Fruit fly (Drosophila melanogaster) whole organism, prepupa: ENCODE data around the gene MME1.

Experiments
- Blimp-1 ChIP-seq: fragments of 200-800 bp; sonication (Bioruptor generic); optimal IDR thresholded peaks from 3 replicates; lab custom pipeline; 2017; ENCODE audit warnings: missing biosample characterization, missing genetic modification characterization, mild to moderate bottlenecking, moderate library complexity, missing genetic modification reagents
- CG10631 ChIP-seq: fragments of 200-800 bp; sonication (Bioruptor generic); optimal IDR thresholded peaks from 2 replicates; lab custom pipeline; 2016; ENCODE audit warnings: missing biosample characterization, missing genetic modification characterization
- CG11294 ChIP-seq: fragments of 200-800 bp; sonication (Bioruptor generic); IDR thresholded peaks from 2 replicates; pipeline ENCODE4 v1.3.6; 2022; ENCODE audit warnings: missing biosample characterization, missing genetic modification characterization
- CG11762 ChIP-seq: fragments of 200-800 bp; sonication (Bioruptor generic); optimal IDR thresholded peaks from 3 replicates; lab custom pipeline; 2016; ENCODE audit warnings: missing biosample characterization, missing genetic modification characterization; ENCODE audit not compliant: insufficient read depth
- CG11902 ChIP-seq: fragments of 200-800 bp; sonication (Bioruptor generic); optimal IDR thresholded peaks from 3 replicates; lab custom pipeline; 2016; ENCODE audit warnings: missing biosample characterization, missing genetic modification characterization
- CG15336 ChIP-seq: fragments of 200-800 bp; sonication (Bioruptor generic); IDR thresholded peaks from 2 replicates; pipeline ENCODE4 v1.3.6; 2022; ENCODE audit warnings: missing biosample characterization, missing genetic modification characterization
- CG16779 ChIP-seq: fragments of 200-800 bp; sonication (Bioruptor generic); optimal IDR thresholded peaks from 3 replicates; lab custom pipeline; 2017; ENCODE audit warnings: missing biosample characterization, mild to moderate bottlenecking, missing genetic modification characterization
- CG32006 ChIP-seq: fragments of 200-800 bp; sonication (Bioruptor generic); optimal IDR thresholded peaks from 3 replicates; lab custom pipeline; 2017; ENCODE audit warnings: missing biosample characterization, mild to moderate bottlenecking, missing genetic modification characterization
- CG34406 ChIP-seq: fragments of 200-800 bp; sonication (Bioruptor generic); optimal IDR thresholded peaks from 3 replicates; lab custom pipeline; 2016; ENCODE audit warnings: missing biosample characterization, missing genetic modification characterization
- CG6163 ChIP-seq: fragments of 200-800 bp; sonication (Bioruptor generic); IDR thresholded peaks from 3 replicates; pipeline ENCODE4 v1.3.6; 2022; ENCODE audit warnings: missing biosample characterization, missing genetic modification characterization
- CG6276 ChIP-seq: fragments of 200-800 bp; sonication (Bioruptor generic); optimal IDR thresholded peaks from 2 replicates; lab custom pipeline; 2017; ENCODE audit warnings: missing biosample characterization, mild to moderate bottlenecking, missing genetic modification characterization
- CG6792 ChIP-seq: fragments of 200-800 bp; sonication (Bioruptor generic); optimal IDR thresholded peaks from 3 replicates; lab custom pipeline; 2016; ENCODE audit warnings: missing biosample characterization, missing genetic modification characterization
- CG6808 ChIP-seq: fragments of 200-800 bp; sonication (Bioruptor generic); optimal IDR thresholded peaks from 3 replicates; lab custom pipeline; 2017; ENCODE audit warnings: missing biosample characterization, missing genetic modification characterization, mild to moderate bottlenecking, moderate library complexity, missing genetic modification reagents
- CG6854 ChIP-seq: fragments of 200-800 bp; sonication (Bioruptor generic); optimal IDR thresholded peaks from 2 replicates; lab custom pipeline; 2017; ENCODE audit warnings: missing biosample characterization, mild to moderate bottlenecking, missing genetic modification characterization
- CG7368 ChIP-seq: fragments of 200-800 bp; sonication (Bioruptor generic); optimal IDR thresholded peaks from 3 replicates; lab custom pipeline; 2016; ENCODE audit warnings: missing biosample characterization, missing genetic modification characterization
- CG8119 ChIP-seq: fragments of 200-800 bp; sonication (Bioruptor generic); IDR thresholded peaks from 3 replicates; pipeline ENCODE4 v1.3.6; 2022; ENCODE audit warnings: missing biosample characterization, missing genetic modification characterization
- CG8319 ChIP-seq: fragments of 200-800 bp; sonication (Bioruptor generic); optimal IDR thresholded peaks from 3 replicates; lab custom pipeline; 2016; ENCODE audit warnings: missing biosample characterization, missing genetic modification characterization
- CG8632 ChIP-seq: fragments of 200-800 bp; sonication (Bioruptor generic); optimal IDR thresholded peaks from 3 replicates; lab custom pipeline; 2016; ENCODE audit warnings: missing biosample characterization, missing genetic modification characterization
- Eip78C ChIP-seq: fragments of 200-800 bp; sonication (Bioruptor generic); peaks from one replicate; lab custom pipeline; 2016; ENCODE audit warnings: missing biosample characterization, missing genetic modification characterization
- Eip93F ChIP-seq: fragments of 200-800 bp; sonication (Bioruptor generic); optimal IDR thresholded peaks from 2 replicates; lab custom pipeline; 2016; ENCODE audit warnings: missing biosample characterization, mild to moderate bottlenecking, missing genetic modification characterization
- Ets21C ChIP-seq: fragments of 200-800 bp; sonication (Bioruptor generic); optimal IDR thresholded peaks from 3 replicates; lab custom pipeline; 2016; ENCODE audit warnings: missing biosample characterization, missing genetic modification characterization
- Gug ChIP-seq: fragments of 200-800 bp; sonication (Bioruptor generic); IDR thresholded peaks from 2 replicates; pipeline ENCODE4 v1.3.6; 2022; ENCODE audit warnings: missing biosample characterization, missing genetic modification characterization
- Hr38 ChIP-seq: sonication (Bioruptor generic); optimal IDR thresholded peaks from 2 replicates; lab custom pipeline; 2016; ENCODE audit warnings: missing biosample characterization, missing genetic modification characterization
- Hr39 ChIP-seq: fragments of 200-800 bp; sonication (Bioruptor generic); optimal IDR thresholded peaks from 2 replicates; lab custom pipeline; 2016; ENCODE audit warnings: missing biosample characterization, missing genetic modification characterization
- Lpt ChIP-seq: fragments of 200-800 bp; sonication (Bioruptor generic); optimal IDR thresholded peaks from 3 replicates; lab custom pipeline; 2016; ENCODE audit warnings: missing biosample characterization, missing genetic modification characterization
- OdsH ChIP-seq: fragments of 200-800 bp; sonication (Bioruptor generic); optimal IDR thresholded peaks from 3 replicates; lab custom pipeline; 2016; ENCODE audit warnings: missing biosample characterization, missing genetic modification characterization
- Sox14 ChIP-seq: fragments of 200-800 bp; sonication (Bioruptor generic); optimal IDR thresholded peaks from 3 replicates; lab custom pipeline; 2016; ENCODE audit warnings: missing biosample characterization, missing genetic modification characterization
- achi ChIP-seq: fragments of 200-800 bp; sonication (Bioruptor generic); optimal IDR thresholded peaks from 3 replicates; lab custom pipeline; 2016; ENCODE audit warnings: missing biosample characterization, missing genetic modification characterization
- cyc ChIP-seq: fragments of 200-800 bp; sonication (Bioruptor generic); optimal IDR thresholded peaks from 3 replicates; lab custom pipeline; 2016; ENCODE audit warnings: missing biosample characterization, missing genetic modification characterization
- dac ChIP-seq: fragments of 200-800 bp; sonication (Bioruptor generic); optimal IDR thresholded peaks from 2 replicates; lab custom pipeline; 2017; ENCODE audit warnings: missing biosample characterization, mild to moderate bottlenecking, missing genetic modification characterization
- eg ChIP-seq: fragments of 200-800 bp; sonication (Bioruptor generic); IDR thresholded peaks from 3 replicates; pipeline ENCODE4 v1.3.6; 2022; ENCODE audit warnings: missing biosample characterization, missing genetic modification characterization
- fd85E ChIP-seq: fragments of 200-800 bp; sonication (Bioruptor generic); optimal IDR thresholded peaks from 3 replicates; lab custom pipeline; 2016; ENCODE audit warnings: missing biosample characterization, missing genetic modification characterization
- lz ChIP-seq: fragments of 200-800 bp; sonication (Bioruptor generic); optimal IDR thresholded peaks from 3 replicates; lab custom pipeline; 2016; ENCODE audit warnings: missing biosample characterization, missing genetic modification characterization
- net ChIP-seq: fragments of 200-800 bp; sonication (Bioruptor generic); optimal IDR thresholded peaks from 3 replicates; lab custom pipeline; 2016; ENCODE audit warnings: missing biosample characterization, missing genetic modification characterization
- pdm3 ChIP-seq: fragments of 200-800 bp; sonication (Bioruptor generic); optimal IDR thresholded peaks from 3 replicates; lab custom pipeline; 2016; ENCODE audit warnings: missing biosample characterization, missing genetic modification characterization
- spab ChIP-seq: fragments of 200-800 bp; sonication (Bioruptor generic); optimal IDR thresholded peaks from 2 replicates; lab custom pipeline; 2017; ENCODE audit warnings: missing biosample characterization, mild to moderate bottlenecking, missing genetic modification characterization, missing genetic modification reagents
- ss ChIP-seq, 2 experiments: fragments of 200-800 bp; sonication (Bioruptor generic); optimal IDR thresholded peaks; 2 replicates in 1 of 2; 3 replicates in 1 of 2; lab custom pipeline; 2017 to 2018; ENCODE audit warnings: mild to moderate bottlenecking in 2 of 2, missing biosample characterization in 2 of 2, missing genetic modification characterization in 2 of 2, moderate library complexity in 1 of 2
- svp ChIP-seq: fragments of 200-800 bp; sonication (Bioruptor generic); peaks from one replicate; lab custom pipeline; 2016; ENCODE audit warnings: missing biosample characterization, missing genetic modification characterization
- vri ChIP-seq: fragments of 200-800 bp; sonication (Bioruptor generic); optimal IDR thresholded peaks from 3 replicates; lab custom pipeline; 2016; ENCODE audit warnings: missing biosample characterization, mild to moderate bottlenecking, missing genetic modification characterization

Gene MME1

dm6 chr2L:7049009-7049647 lies 21.8 kb downstream of the MME1 start (continued):
- TF ChIP-seq OdsH (no peak), Hr39 (GFP tag; lab: Kevin White, UChicago) (peak; percentile 19), CG8319 (GFP tag; lab: Kevin White, UChicago) (no peak), CG8119 (peak; percentile 41; the same call in 1 of the 3 replicates), fd85E (GFP tag; lab: Kevin White, UChicago) (no peak), CG16779 (tag; lab: Kevin White, UChicago) (peak; percentile 69), Eip78C (GFP tag; lab: Kevin White, UChicago) (peak; percentile 85), Sox14 (GFP tag; lab: Kevin White, UChicago) (peak; percentile 26), cyc (GFP tag; lab: Kevin White, UChicago) (no peak), CG6792 (GFP tag; lab: Kevin White, UChicago) (peak; percentile 5), vri (GFP tag; lab: Kevin White, UChicago) (peak; percentile 85), Lpt (GFP tag; lab: Kevin White, UChicago) (peak; percentile 9), Hr38 (GFP tag; lab: Kevin White, UChicago) (no peak), CG6163 (GFP tag; lab: Robert Waterston, UW) (peak; percentile 37; the same call in 1 of the 3 replicates), CG6854 (GFP tag; lab: Kevin White, UChicago) (peak; percentile 85), Ets21C (GFP tag; lab: Kevin White, UChicago) (no peak), dac (GFP tag; lab: Kevin White, UChicago) (no peak), svp (GFP tag; lab: Kevin White, UChicago) (no peak), CG34406 (GFP tag; lab: Kevin White, UChicago) (no peak)
- TF ChIP-seq, all 60 proteins: peak for 28

DNA sequence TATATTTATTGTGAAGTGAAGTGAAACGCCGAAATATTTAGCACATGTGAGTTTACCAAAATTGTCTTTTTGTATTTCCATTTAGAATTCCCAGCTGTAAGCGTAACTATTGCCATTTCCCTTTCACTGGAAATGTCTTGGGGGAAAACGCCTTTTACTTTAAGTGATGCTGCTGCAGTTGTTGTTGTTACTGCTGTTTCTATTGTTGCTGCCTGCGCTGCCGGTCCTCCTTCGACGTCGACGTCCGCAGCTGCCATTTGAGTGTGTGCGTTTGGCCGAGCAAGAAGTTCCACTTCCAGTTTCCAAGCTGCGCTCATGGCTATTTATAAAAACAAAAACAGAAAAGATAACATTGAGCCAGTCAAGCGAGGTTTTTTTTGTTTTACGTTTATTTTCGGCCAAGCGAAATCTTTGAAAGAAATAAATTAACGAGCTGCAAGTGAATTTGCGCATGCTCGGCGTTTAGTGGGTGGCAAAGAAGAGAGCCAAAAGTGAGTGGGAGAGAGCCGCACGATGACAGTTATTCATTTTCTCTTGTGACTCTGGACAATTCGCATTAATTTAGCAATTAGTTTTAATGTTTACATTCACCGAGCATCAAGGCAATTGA lies 22.5 kb downstream of the MME1 start:
- no peak for TF ChIP-seq CG11294
- TF ChIP-seq svp (GFP tag; lab: Kevin White, UChicago): peak; percentile 35
- no peak for TF ChIP-seq Sox14 (GFP tag; lab: Kevin White, UChicago)
- TF ChIP-seq CG6276 (GFP tag; lab: Kevin White, UChicago): peak; percentile 33
- peak; percentile 19; the same call in 1 of the 2 replicates for TF ChIP-seq CG15336 (GFP tag; lab: Robert Waterston, UW)
- peak; percentile 60; the same call in 2 of the 3 replicates for TF ChIP-seq eg
- TF ChIP-seq Lpt (GFP tag; lab: Kevin White, UChicago): no peak
- no peak for TF ChIP-seq lz
- no peak for TF ChIP-seq vri (GFP tag; lab: Kevin White, UChicago)
- TF ChIP-seq, all 60 proteins: peak for 4

- TF ChIP-seq Blimp-1 (GFP tag; lab: Kevin White, UChicago) (no peak), CG6854 (GFP tag; lab: Kevin White, UChicago) (no peak), lz (no peak), Eip78C (GFP tag; lab: Kevin White, UChicago) (peak; percentile 30), CG11902 (GFP tag; lab: Kevin White, UChicago) (no peak), CG32006 (GFP tag; lab: Kevin White, UChicago) (no peak), Eip93F (GFP tag; lab: Kevin White, UChicago) (no peak), pdm3 (no peak), ss (GFP tag; optimal IDR thresholded peaks at IDR 0.05; lab: Kevin White, UChicago) (peak in 1 of 2 experiments; percentile 34), eg (no peak), spab (GFP tag; lab: Kevin White, UChicago) (no peak), CG6163 (GFP tag; lab: Robert Waterston, UW) (peak; percentile 42; the same call in 2 of the 3 replicates), achi (GFP tag; lab: Kevin White, UChicago) (no peak), CG7368 (GFP tag; lab: Kevin White, UChicago) (no peak), svp (GFP tag; lab: Kevin White, UChicago) (peak; percentile 20), CG11762 (GFP tag; lab: Kevin White, UChicago) (no peak), CG6808 (GFP tag; lab: Kevin White, UChicago) (no peak), Sox14 (GFP tag; lab: Kevin White, UChicago) (peak; percentile 21), CG8632 (no peak), CG8119 (no peak), net (peak; percentile 19), Gug (GFP tag; lab: Robert Waterston, UW) (no peak), CG10631 (no peak)
These were observed 23.3 kb downstream of the MME1 start for dm6 chr2L:7050492-7051182.
